Fruit fly (Drosophila melanogaster) whole organism, embryonic: ENCODE data around the gene kra.

Experiments
- Aef1 ChIP-seq: fragments of 200-800 bp; sonication (Bioruptor generic); IDR thresholded peaks from 3 replicates; pipeline ENCODE4 v1.3.6; 2022; ENCODE audit warnings: missing biosample characterization, missing genetic modification characterization
- Awh ChIP-seq: fragments of 200-800 bp; sonication (Bioruptor generic); IDR thresholded peaks from 2 replicates; pipeline ENCODE4, ENCODE4 v1.3.6; 2022; ENCODE audit warnings: missing biosample characterization, missing genetic modification characterization
- B-H2 ChIP-seq: fragments of 200-800 bp; sonication (Bioruptor generic); optimal IDR thresholded peaks from 2 replicates; lab custom pipeline; 2018; ENCODE audit warnings: missing biosample characterization, mild to moderate bottlenecking, missing genetic modification characterization
- CG10267 ChIP-seq: fragments of 200-800 bp; sonication (Bioruptor generic); optimal IDR thresholded peaks from 2 replicates; lab custom pipeline; 2018; ENCODE audit warnings: missing biosample characterization, mild to moderate bottlenecking, missing genetic modification characterization, moderate library complexity
- CG10274 ChIP-seq: fragments of 200-800 bp; sonication (Bioruptor generic); optimal IDR thresholded peaks from 3 replicates; lab custom pipeline; 2017; ENCODE audit warnings: missing biosample characterization, mild to moderate bottlenecking, missing genetic modification characterization
- CG11093 ChIP-seq: fragments of 200-800 bp; sonication (Bioruptor generic); IDR thresholded peaks from 3 replicates; pipeline ENCODE4 v1.3.6; 2022; ENCODE audit warnings: missing biosample characterization, missing genetic modification characterization
- CG12391 ChIP-seq: fragments of 200-800 bp; sonication (Bioruptor generic); optimal IDR thresholded peaks from 3 replicates; lab custom pipeline; 2018; ENCODE audit warnings: missing biosample characterization, mild to moderate bottlenecking, missing genetic modification characterization, moderate library complexity
- CG16815 ChIP-seq: fragments of 200-800 bp; sonication (Bioruptor generic); optimal IDR thresholded peaks from 3 replicates; lab custom pipeline; 2017; ENCODE audit warnings: missing biosample characterization, mild to moderate bottlenecking, missing genetic modification characterization
- CG17328 ChIP-seq: fragments of 200-800 bp; sonication (Bioruptor generic); IDR thresholded peaks from 2 replicates; pipeline ENCODE4 v1.3.6; 2022; ENCODE audit warnings: missing biosample characterization, missing genetic modification characterization
- CG17829 ChIP-seq: fragments of 200-800 bp; optimal IDR thresholded peaks from 2 replicates; lab custom pipeline; 2019; ENCODE audit warnings: missing biosample characterization, mild to moderate bottlenecking, missing genetic modification characterization, moderate library complexity
- CG32767 ChIP-seq: fragments of 200-800 bp; sonication (Bioruptor generic); IDR thresholded peaks from 2 replicates; pipeline ENCODE4 v1.3.6; 2022; ENCODE audit warnings: missing biosample characterization, missing genetic modification characterization
- CG7556 ChIP-seq: fragments of 200-800 bp; sonication (Bioruptor generic); optimal IDR thresholded peaks from 2 replicates; lab custom pipeline; 2017; ENCODE audit warnings: missing biosample characterization, mild to moderate bottlenecking, missing genetic modification characterization
- CG7745 ChIP-seq: fragments of 200-800 bp; sonication (Bioruptor generic); optimal IDR thresholded peaks from 2 replicates; lab custom pipeline; 2018; ENCODE audit warnings: missing biosample characterization, mild to moderate bottlenecking, missing genetic modification characterization, moderate library complexity
- CG8478 ChIP-seq: fragments of >200 bp; optimal IDR thresholded peaks from 2 replicates; lab custom pipeline; 2018
- CG8944 ChIP-seq: fragments of 200-800 bp; sonication (Bioruptor generic); optimal IDR thresholded peaks from 3 replicates; lab custom pipeline; 2016; ENCODE audit warnings: missing biosample characterization, missing genetic modification characterization
- CG9727 ChIP-seq: fragments of 200-800 bp; sonication (Bioruptor generic); optimal IDR thresholded peaks from 3 replicates; lab custom pipeline; 2017; ENCODE audit warnings: missing biosample characterization, mild to moderate bottlenecking, missing genetic modification characterization
- CrebB ChIP-seq: fragments of 200-800 bp; sonication (Bioruptor generic); optimal IDR thresholded peaks from 3 replicates; lab custom pipeline; 2018; ENCODE audit warnings: missing biosample characterization, mild to moderate bottlenecking, missing genetic modification characterization
- D19A ChIP-seq: fragments of 200-800 bp; optimal IDR thresholded peaks from 3 replicates; lab custom pipeline; 2019; ENCODE audit warnings: missing biosample characterization, mild to moderate bottlenecking, missing genetic modification characterization, moderate library complexity
- Dip2 ChIP-seq: fragments of 200-800 bp; sonication (Bioruptor generic); IDR thresholded peaks from 2 replicates; pipeline ENCODE4 v1.3.6; 2022; ENCODE audit warnings: missing biosample characterization, missing genetic modification characterization
- Drgx ChIP-seq: fragments of 200-800 bp; sonication (Bioruptor generic); IDR thresholded peaks from 2 replicates; pipeline ENCODE4 v1.3.6; 2022; ENCODE audit warnings: missing biosample characterization, missing genetic modification characterization
- Ets65A ChIP-seq: fragments of 200-800 bp; sonication (Bioruptor generic); peaks from one replicate; lab custom pipeline; 2016; ENCODE audit warnings: missing biosample characterization, missing genetic modification characterization
- Fer1 ChIP-seq: fragments of 200-800 bp; sonication (Bioruptor generic); optimal IDR thresholded peaks from 2 replicates; lab custom pipeline; 2017; ENCODE audit warnings: missing biosample characterization, mild to moderate bottlenecking, missing genetic modification characterization
- GATAe ChIP-seq: fragments of 200-800 bp; sonication (Bioruptor generic); conservative IDR thresholded peaks from 2 replicates; pipeline ENCODE4 v1.3.6; 2022; ENCODE audit warnings: missing biosample characterization, missing genetic modification characterization
- HLH3B ChIP-seq: fragments of 200-800 bp; sonication (Bioruptor generic); IDR thresholded peaks from 2 replicates; pipeline ENCODE4 v1.3.6; 2022; ENCODE audit warnings: missing biosample characterization, missing genetic modification characterization
- Hr51 ChIP-seq, 2 experiments: fragments of 200-800 bp; sonication (Bioruptor generic); optimal IDR thresholded peaks; 2 replicates in 1 of 2; 3 replicates in 1 of 2; lab custom pipeline; 2016 to 2018; ENCODE audit warnings: missing biosample characterization in 2 of 2, missing genetic modification characterization in 2 of 2, mild to moderate bottlenecking in 1 of 2, moderate library complexity in 1 of 2
- Lim3 ChIP-seq: fragments of 200-800 bp; sonication (Bioruptor generic); IDR thresholded peaks from 2 replicates; pipeline ENCODE4 v1.3.6; 2022; ENCODE audit warnings: missing biosample characterization, missing genetic modification characterization
- NFAT ChIP-seq: fragments of 200-800 bp; sonication (Bioruptor generic); IDR thresholded peaks from 2 replicates; pipeline ENCODE4 v1.3.6; 2022; ENCODE audit warnings: missing biosample characterization, missing genetic modification characterization
- NfI ChIP-seq: fragments of 200-800 bp; sonication (Bioruptor generic); optimal IDR thresholded peaks from 3 replicates; lab custom pipeline; 2018; ENCODE audit warnings: missing biosample characterization, mild to moderate bottlenecking, missing genetic modification characterization, moderate library complexity
- Scr ChIP-seq: fragments of 200-800 bp; sonication (Bioruptor generic); IDR thresholded peaks from 2 replicates; pipeline ENCODE4 v1.3.6; 2022; ENCODE audit warnings: missing biosample characterization, missing genetic modification characterization; ENCODE audit not compliant: partially characterized antibody
- Six4 ChIP-seq: fragments of 200-800 bp; sonication (Bioruptor generic); optimal IDR thresholded peaks from 2 replicates; lab custom pipeline; 2016; ENCODE audit warnings: missing biosample characterization, missing genetic modification characterization
- Stat92E ChIP-seq, 3 experiments: fragments of >200 bp in 2 of 3; fragments of 200-800 bp in 1 of 3; sonication (Bioruptor generic) in 1 of 3; optimal IDR thresholded peaks; 2 replicates each; lab custom pipeline; 2017 to 2019; ENCODE audit warnings: missing biosample characterization in 3 of 3, missing genetic modification characterization in 3 of 3, mild to moderate bottlenecking in 1 of 3, moderate library complexity in 1 of 3
- az2 ChIP-seq: fragments of 200-800 bp; sonication (Bioruptor generic); optimal IDR thresholded peaks from 3 replicates; lab custom pipeline; 2016; ENCODE audit warnings: missing biosample characterization, missing genetic modification characterization
- cato ChIP-seq: fragments of 200-800 bp; sonication (Bioruptor generic); optimal IDR thresholded peaks from 2 replicates; lab custom pipeline; 2016; ENCODE audit warnings: missing biosample characterization, missing genetic modification characterization, borderline replicate concordance
- chinmo ChIP-seq: fragments of 200-800 bp; sonication (Bioruptor generic); IDR thresholded peaks from 4 replicates; pipeline ENCODE4 v1.3.6; 2022; ENCODE audit warnings: missing biosample characterization, missing genetic modification characterization; ENCODE audit not compliant: partially characterized antibody
- croc ChIP-seq: fragments of 200-800 bp; sonication (Bioruptor generic); conservative IDR thresholded peaks from 3 replicates; pipeline ENCODE4 v1.3.6; 2022; ENCODE audit warnings: missing biosample characterization, missing genetic modification characterization
- cwo ChIP-seq: fragments of 200-800 bp; sonication (Bioruptor generic); optimal IDR thresholded peaks from 3 replicates; lab custom pipeline; 2017; ENCODE audit warnings: missing biosample characterization, missing genetic modification characterization, mild to moderate bottlenecking, moderate library complexity, missing genetic modification reagents
- esg ChIP-seq: fragments of 200-800 bp; sonication (Bioruptor generic); conservative IDR thresholded peaks from 2 replicates; pipeline ENCODE4 v1.3.6; 2022; ENCODE audit warnings: missing biosample characterization, missing genetic modification characterization
- grau ChIP-seq: fragments of 200-800 bp; optimal IDR thresholded peaks from 3 replicates; lab custom pipeline; 2019; ENCODE audit warnings: missing biosample characterization, mild to moderate bottlenecking, missing genetic modification characterization, moderate library complexity
- lola ChIP-seq, 3 experiments: fragments of >200 bp in 2 of 3; fragments of 200-800 bp in 1 of 3; sonication (Bioruptor generic) in 1 of 3; optimal IDR thresholded peaks; 2 replicates each; lab custom pipeline; 2017 to 2019; ENCODE audit warnings: missing biosample characterization in 3 of 3, missing genetic modification characterization in 3 of 3, mild to moderate bottlenecking in 1 of 3, moderate library complexity in 1 of 3
- nau ChIP-seq: fragments of 200-800 bp; sonication (Bioruptor generic); optimal IDR thresholded peaks from 3 replicates; lab custom pipeline; 2017; ENCODE audit warnings: missing biosample characterization, mild to moderate bottlenecking, missing genetic modification characterization, missing genetic modification reagents
- nmo ChIP-seq: fragments of 200-800 bp; sonication (Bioruptor generic); optimal IDR thresholded peaks from 2 replicates; lab custom pipeline; 2018; ENCODE audit warnings: missing biosample characterization, mild to moderate bottlenecking, missing genetic modification characterization, moderate library complexity
- pan ChIP-seq, 4 experiments: fragments of >200 bp in 3 of 4; fragments of 200-800 bp in 1 of 4; sonication (Bioruptor generic) in 1 of 4; optimal IDR thresholded peaks in 3 of 4; IDR thresholded peaks in 1 of 4; 2 replicates each; pipeline versions ENCODE4 v1.3.6 to Lab custom; 2017 to 2022; ENCODE audit warnings: missing biosample characterization in 2 of 4, missing genetic modification characterization in 2 of 4, mixed read lengths in 1 of 4
- phol ChIP-seq: fragments of 200-800 bp; sonication (Bioruptor generic); optimal IDR thresholded peaks from 3 replicates; lab custom pipeline; 2018; ENCODE audit warnings: missing biosample characterization, mild to moderate bottlenecking, missing genetic modification characterization, moderate library complexity
- ro ChIP-seq: fragments of 200-800 bp; sonication (Bioruptor generic); IDR thresholded peaks from 2 replicates; pipeline ENCODE4 v1.3.6; 2022; ENCODE audit warnings: missing biosample characterization, missing genetic modification characterization
- sc ChIP-seq, 3 experiments: fragments of >200 bp in 2 of 3; fragments of 200-800 bp in 1 of 3; sonication (Bioruptor generic) in 1 of 3; optimal IDR thresholded peaks; 2 replicates in 2 of 3; 3 replicates in 1 of 3; lab custom pipeline; 2017; ENCODE audit warnings: mild to moderate bottlenecking in 1 of 3, missing biosample characterization in 1 of 3, missing genetic modification characterization in 1 of 3, missing genetic modification reagents in 1 of 3
- sr ChIP-seq: fragments of 200-800 bp; sonication (Bioruptor generic); IDR thresholded peaks from 3 replicates; pipeline ENCODE4 v1.3.6; 2022; ENCODE audit warnings: missing biosample characterization, missing genetic modification characterization
- tup ChIP-seq: fragments of 200-800 bp; sonication (Bioruptor generic); optimal IDR thresholded peaks from 2 replicates; lab custom pipeline; 2016; ENCODE audit warnings: missing biosample characterization, mild to moderate bottlenecking, missing genetic modification characterization, moderate library complexity
- z ChIP-seq: fragments of 200-800 bp; sonication (Bioruptor generic); IDR thresholded peaks from 3 replicates; pipeline ENCODE4 v1.3.6; 2022; ENCODE audit warnings: missing biosample characterization, missing genetic modification characterization

Gene kra

DNA sequence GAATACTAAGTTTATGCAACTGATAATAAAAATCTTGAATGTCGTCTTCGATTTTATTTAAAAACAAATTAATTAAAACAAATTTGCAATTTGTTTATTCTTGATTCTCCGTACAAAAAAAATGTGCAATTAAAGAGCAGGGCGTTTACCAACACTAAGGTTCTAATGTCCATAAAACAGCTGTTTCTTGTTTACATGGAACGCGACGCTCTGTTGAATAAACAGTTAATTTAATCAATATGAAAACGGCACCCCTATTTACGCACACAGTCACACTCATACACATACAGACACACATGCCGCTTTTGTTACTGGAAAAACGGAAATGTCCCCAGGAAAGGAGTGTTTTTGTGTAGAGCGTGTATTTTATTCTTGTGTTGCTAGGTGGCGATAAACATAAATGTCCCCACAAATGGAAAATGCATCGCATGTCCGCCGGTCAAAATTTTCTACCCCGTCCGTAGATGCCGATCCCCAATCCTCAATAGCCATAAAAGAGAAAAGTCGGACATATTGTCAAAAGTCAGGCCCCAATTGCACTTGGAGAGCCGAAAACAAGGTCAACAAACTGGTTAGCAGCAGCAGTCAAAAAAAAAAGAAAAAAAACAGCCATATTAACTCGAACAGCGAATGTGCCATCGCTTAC lies 22.2 kb upstream of the kra start (continued):
- TF ChIP-seq cwo (GFP tag; lab: Kevin White, UChicago) = no peak
- TF ChIP-seq z (GFP tag; lab: Robert Waterston, UW) = no peak
- TF ChIP-seq pan (optimal IDR thresholded peaks at IDR 0.05; lab: Kevin White, UChicago) = no peak
- TF ChIP-seq pan (GFP tag; optimal IDR thresholded peaks at IDR 0.05 in 1 of 2, IDR thresholded peaks at IDR 0.05 in 1 of 2) = no peak
- peak; percentile 83 for TF ChIP-seq nau (GFP tag; lab: Kevin White, UChicago)
- TF ChIP-seq CG12391 (tag; lab: Kevin White, UChicago) = peak; percentile 64
- TF ChIP-seq CG10267 (tag; lab: Kevin White, UChicago) = peak; percentile 97
- no peak for TF ChIP-seq Scr (GFP tag; lab: Robert Waterston, UW)
- TF ChIP-seq cato (GFP tag; lab: Kevin White, UChicago) = peak; percentile 54
- TF ChIP-seq NfI = peak; percentile 59
- TF ChIP-seq CG17328 (GFP tag; lab: Robert Waterston, UW) = no peak
- TF ChIP-seq lola (GFP tag; optimal IDR thresholded peaks at IDR 0.05; lab: Kevin White, UChicago) = peak in 1 of 3 experiments; percentile 66
- no peak for TF ChIP-seq CG8478 (lab: Kevin White, UChicago)
- TF ChIP-seq Six4 (GFP tag; lab: Kevin White, UChicago) = peak; percentile 67
- no peak for TF ChIP-seq CG32767
- TF ChIP-seq az2 (GFP tag; lab: Kevin White, UChicago) = peak; percentile 40
- peak; percentile 56; the same call in 1 of the 3 replicates for TF ChIP-seq CG11093 (GFP tag; lab: Robert Waterston, UW)
- TF ChIP-seq nmo (GFP tag; lab: Kevin White, UChicago) = peak; percentile 41
- peak; percentile 86 for TF ChIP-seq CG9727 (GFP tag; lab: Kevin White, UChicago)
- peak; percentile 64 for TF ChIP-seq CG8944 (GFP tag; lab: Kevin White, UChicago)
- no peak for TF ChIP-seq esg (GFP tag; lab: Robert Waterston, UW)
- peak; percentile 44 to 66 for TF ChIP-seq Hr51 (GFP tag; optimal IDR thresholded peaks at IDR 0.05; lab: Kevin White, UChicago)
- no peak for TF ChIP-seq Lim3 (GFP tag; lab: Robert Waterston, UW)
- TF ChIP-seq B-H2 = peak; percentile 85
- peak; percentile 65 for TF ChIP-seq tup
- peak; percentile 11 for TF ChIP-seq CG10274
- peak; percentile 76 for TF ChIP-seq CG7745
- peak; percentile 57 for TF ChIP-seq phol (tag; lab: Kevin White, UChicago)
- no peak for TF ChIP-seq Drgx
- no peak for TF ChIP-seq GATAe
- peak; percentile 64 for TF ChIP-seq CG17829
- no peak for TF ChIP-seq NFAT (GFP tag; lab: Robert Waterston, UW)
- TF ChIP-seq CG16815 (GFP tag; lab: Kevin White, UChicago) = no peak
- TF ChIP-seq sc (optimal IDR thresholded peaks at IDR 0.05; lab: Kevin White, UChicago) = no peak
- TF ChIP-seq sc (GFP tag; optimal IDR thresholded peaks at IDR 0.05; lab: Kevin White, UChicago) = peak; percentile 76
- no peak for TF ChIP-seq chinmo
- no peak for TF ChIP-seq Aef1 (GFP tag; lab: Robert Waterston, UW)
- no peak for TF ChIP-seq Awh (GFP tag; lab: Robert Waterston, UW)
- no peak for TF ChIP-seq HLH3B (GFP tag; lab: Robert Waterston, UW)
- TF ChIP-seq croc (GFP tag; lab: Robert Waterston, UW) = no peak; the same call in 2 of the 3 replicates
- peak; percentile 83 for TF ChIP-seq CrebB (tag; lab: Kevin White, UChicago)
- TF ChIP-seq ro (GFP tag; lab: Robert Waterston, UW) = no peak
- peak; percentile 68 for TF ChIP-seq CG7556 (GFP tag; lab: Kevin White, UChicago)
- no peak for TF ChIP-seq sr
- TF ChIP-seq D19A = peak; percentile 62
- peak in 1 of 3 experiments; percentile 78 for TF ChIP-seq Stat92E (GFP tag; optimal IDR thresholded peaks at IDR 0.05; lab: Kevin White, UChicago)
- TF ChIP-seq grau (tag; lab: Kevin White, UChicago) = peak; percentile 49
- no peak for TF ChIP-seq Ets65A (GFP tag; lab: Kevin White, UChicago)
- no peak for TF ChIP-seq Dip2 (GFP tag; lab: Robert Waterston, UW)
- TF ChIP-seq Fer1 (GFP tag; lab: Kevin White, UChicago) = peak; percentile 81
